Worm (Caenorhabditis elegans): ENCODE results near the gene F14H3.12.

ce11 chrV:16121451-16121850 is 46.3 kb upstream of the F14H3.12 start:
- TF ChIP-seq hmbx-1 (tag; optimal IDR thresholded peaks at IDR 0.05) (no peak), tbx-11 (GFP tag; IDR thresholded peaks at IDR 0.05) (no peak), ama-1 (optimal IDR thresholded peaks at IDR 0.05) (no peak), B0310.2 (tag; optimal IDR thresholded peaks at IDR 0.05) (no peak), ceh-13 (GFP tag; optimal IDR thresholded peaks at IDR 0.05) (no peak), aly-1 (tag; optimal IDR thresholded peaks at IDR 0.05) (no peak)
